Worm (Caenorhabditis elegans) whole organism, mixed stage, embryonic: ENCODE measurements around the gene R12B2.7.

Experiments
- blmp-1 ChIP-seq: fragments of 150-350 bp; optimal IDR thresholded peaks from 2 replicates; lab custom pipeline; 2014; ENCODE audit warnings: missing biosample characterization, missing genetic modification characterization
- drap-1 ChIP-seq: fragments of 200-800 bp; sonication (Bioruptor generic); optimal IDR thresholded peaks from 3 replicates; lab custom pipeline; 2018; ENCODE audit warnings: mild to moderate bottlenecking, missing genetic modification characterization, missing compliant biosample characterization
- lin-13 ChIP-seq: fragments of 150-350 bp; optimal IDR thresholded peaks from 2 replicates; lab custom pipeline; 2014; ENCODE audit warnings: missing biosample characterization, missing genetic modification characterization
- mab-5 ChIP-seq: fragments of 150-350 bp; optimal IDR thresholded peaks from 2 replicates; lab custom pipeline; 2014; ENCODE audit warnings: missing biosample characterization, missing genetic modification characterization
- mls-2 ChIP-seq: sonication (generic microtip); optimal IDR thresholded peaks from 2 replicates; lab custom pipeline; 2016; ENCODE audit warnings: mild to moderate bottlenecking, missing genetic modification characterization, moderate library complexity, missing compliant biosample characterization
- nhr-12 ChIP-seq: fragments of 150-350 bp; optimal IDR thresholded peaks from 2 replicates; lab custom pipeline; 2014; ENCODE audit warnings: missing biosample characterization, missing genetic modification characterization
- nhr-237 ChIP-seq: fragments of 150-350 bp; optimal IDR thresholded peaks from 2 replicates; lab custom pipeline; 2014; ENCODE audit warnings: missing biosample characterization, missing genetic modification characterization
- nhr-76 ChIP-seq: sonication (generic microtip); optimal IDR thresholded peaks from 2 replicates; lab custom pipeline; 2017; ENCODE audit warnings: missing biosample characterization, missing genetic modification characterization
- pha-4 ChIP-seq: fragments of 150-350 bp; optimal IDR thresholded peaks from 2 replicates; lab custom pipeline; 2018; ENCODE audit warnings: missing biosample characterization, missing genetic modification reagents, missing genetic modification characterization
- sptf-1 ChIP-seq: sonication (generic microtip); optimal IDR thresholded peaks from 2 replicates; lab custom pipeline; 2017; ENCODE audit warnings: mild to moderate bottlenecking, missing genetic modification characterization, moderate library complexity, missing compliant biosample characterization
- unc-62 ChIP-seq: fragments of 150-350 bp; optimal IDR thresholded peaks from 2 replicates; lab custom pipeline; 2014; ENCODE audit warnings: missing biosample characterization, missing genetic modification reagents, missing genetic modification characterization
- ztf-11 ChIP-seq: fragments of 150-350 bp; optimal IDR thresholded peaks from 2 replicates; lab custom pipeline; 2014; ENCODE audit warnings: missing biosample characterization, missing genetic modification characterization

DNA sequence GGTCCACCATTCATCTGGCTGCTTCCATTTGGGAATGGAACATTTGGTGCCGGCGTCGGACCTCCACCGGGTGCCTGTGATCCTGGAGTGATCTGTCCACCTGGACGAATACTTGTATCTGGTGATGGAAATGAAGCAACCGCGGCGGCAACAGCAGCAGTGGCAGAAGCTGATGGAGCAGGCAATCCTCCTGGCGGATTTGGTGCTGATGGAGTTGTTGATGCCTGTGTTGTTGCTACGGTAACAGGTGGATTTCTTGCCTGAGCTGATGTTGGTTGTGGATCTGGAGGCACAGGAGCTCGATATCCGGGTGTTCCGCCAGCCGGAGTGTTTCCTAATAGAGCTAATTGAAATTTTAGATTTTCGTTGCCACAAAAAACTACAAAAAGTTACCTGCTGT is 17.6 kb downstream of the R12B2.7 start:
- TF ChIP-seq pha-4 (tag; lab: Kevin White, UChicago) (no peak), ztf-11 (no peak), nhr-12 (no peak), mab-5 (tag; lab: Kevin White, UChicago) (no peak), blmp-1 (tag; lab: Kevin White, UChicago) (no peak), nhr-237 (tag; lab: Kevin White, UChicago) (no peak), lin-13 (tag; lab: Kevin White, UChicago) (no peak), mls-2 (tag; lab: Kevin White, UChicago) (no peak), unc-62 (GFP tag; lab: Kevin White, UChicago) (no peak), drap-1 (GFP tag; lab: Kevin White, UChicago) (no peak), nhr-76 (tag; lab: Kevin White, UChicago) (no peak), sptf-1 (tag; lab: Kevin White, UChicago) (no peak)
